Fruit fly (Drosophila melanogaster) ovary, adult (tissue): Measurements from ENCODE around the gene yps.
A peak's percentile ranks its signal among the peaks of the same experiment; 100 is the strongest.

Source experiments
- CG17801 ChIP-seq: fragments of 200-800 bp; optimal IDR thresholded peaks from 2 replicates; lab custom pipeline; 2019; ENCODE audit warnings: missing biosample characterization, mild to moderate bottlenecking, missing genetic modification characterization, moderate library complexity; ENCODE audit not compliant: partially characterized antibody

yps gene

DNA sequence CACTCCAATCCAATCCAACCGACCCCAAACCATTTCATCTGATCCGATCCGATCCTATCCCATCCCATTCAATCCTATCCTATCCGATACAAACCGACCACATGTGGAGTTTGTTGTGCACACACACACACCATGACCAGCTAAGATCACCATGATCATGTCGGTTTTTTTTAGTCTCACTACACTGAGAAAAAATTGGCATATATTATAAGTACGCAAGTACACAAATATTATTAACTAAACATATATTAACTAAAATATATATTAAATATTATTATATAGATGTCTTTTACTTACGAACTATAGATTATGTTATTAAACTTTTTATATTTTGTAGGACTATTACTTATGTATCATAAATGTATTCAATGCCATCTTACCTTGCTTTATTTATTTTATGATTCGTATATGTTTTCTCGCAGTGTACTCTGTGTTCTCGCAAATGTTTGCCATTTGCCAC, 23.0 kb downstream of the yps start:
- no peak for TF ChIP-seq CG17801 (GFP tag; lab: Kevin White, UChicago)

DNA sequence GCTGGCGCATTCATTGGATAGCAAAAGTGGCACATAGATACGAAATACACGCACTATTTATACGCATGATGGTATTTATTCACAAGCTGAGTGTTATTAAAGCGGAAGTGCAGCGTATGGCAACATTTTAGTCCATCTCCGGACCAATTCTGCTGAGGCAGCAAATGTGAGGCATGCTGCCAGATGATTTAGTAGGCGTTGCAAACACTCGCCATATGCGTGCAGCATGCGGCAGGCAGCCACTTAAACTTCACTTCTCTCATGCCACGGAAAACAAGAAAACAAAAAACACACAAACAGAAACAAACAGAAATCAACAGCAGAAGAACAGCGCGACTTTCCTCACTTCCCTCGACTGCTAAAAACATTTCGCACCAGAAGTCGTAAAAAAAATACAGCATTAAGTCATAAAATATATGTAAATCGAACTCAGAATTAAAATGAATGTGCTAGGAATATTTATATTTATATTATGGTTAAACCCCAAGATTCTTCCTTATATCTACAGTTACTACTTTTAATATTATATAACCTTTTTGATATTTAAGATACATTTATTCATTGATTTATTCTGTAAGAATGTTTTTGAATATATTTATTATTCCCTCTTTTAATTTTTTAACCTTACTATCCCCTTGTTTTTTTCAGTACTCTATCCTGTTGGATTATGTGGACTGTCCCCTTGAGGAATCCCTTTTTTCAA, 25.5 kb downstream of the yps start:
- TF ChIP-seq CG17801 (GFP tag; lab: Kevin White, UChicago): no peak

DNA sequence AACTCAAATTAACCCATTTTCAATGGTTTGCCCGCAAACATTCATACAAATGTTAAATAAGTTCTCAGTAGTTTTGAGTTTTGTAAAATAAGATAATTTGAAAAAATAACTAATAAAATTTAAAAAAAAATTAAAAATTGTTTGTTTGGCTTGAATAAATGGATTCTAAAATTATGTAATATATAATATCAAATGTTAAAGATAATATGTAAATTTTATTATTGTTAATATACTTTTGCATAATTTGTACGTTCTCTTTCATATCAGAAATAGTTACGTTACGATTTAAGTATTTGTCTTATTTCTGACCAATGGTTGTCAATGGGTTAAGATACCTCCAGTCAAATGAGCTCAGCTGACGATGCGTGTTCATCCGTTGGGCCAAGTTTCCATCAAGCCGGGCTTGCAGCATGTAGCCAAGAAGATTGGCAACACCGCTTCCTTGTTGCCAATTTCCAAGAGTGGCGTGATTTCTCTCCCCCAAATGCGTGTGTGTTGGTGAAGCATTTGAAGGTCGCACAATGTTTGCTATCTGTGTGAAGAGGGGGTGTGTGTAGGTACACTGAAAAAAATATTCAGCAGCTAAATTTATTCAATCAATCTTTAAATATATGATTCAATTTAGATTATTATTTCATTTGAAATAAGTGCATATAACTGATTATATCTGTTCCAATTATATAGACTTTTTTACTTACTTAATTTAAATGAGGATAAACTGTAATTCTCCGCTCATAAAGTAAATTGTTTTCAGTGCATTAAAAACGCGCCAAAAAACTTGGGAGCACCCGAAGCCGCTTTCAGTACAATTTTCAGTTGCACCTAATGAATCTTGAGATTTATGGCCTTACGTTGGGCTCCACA, 27.9 kb downstream of the yps start:
- no peak for TF ChIP-seq CG17801 (GFP tag; lab: Kevin White, UChicago)

DNA sequence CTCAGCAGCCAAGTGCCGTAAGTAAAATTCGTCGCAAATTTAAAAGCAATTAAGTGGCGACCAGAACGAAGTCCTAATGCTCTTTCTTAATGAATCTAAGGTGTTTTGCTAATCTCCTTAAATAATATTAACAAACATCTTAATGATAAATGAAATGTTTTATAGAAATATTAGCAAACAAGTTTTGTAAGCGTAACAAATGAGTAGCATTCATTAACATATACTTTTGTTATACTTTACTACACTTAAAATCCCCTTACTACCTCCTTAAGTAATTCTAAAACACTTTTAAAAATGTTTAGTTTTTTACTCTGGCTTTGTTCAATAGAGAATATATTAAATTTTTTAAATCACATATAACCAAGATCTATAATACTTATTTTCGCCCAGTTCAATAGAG, 29.0 kb downstream of the yps start:
- no peak for TF ChIP-seq CG17801 (GFP tag; lab: Kevin White, UChicago)

DNA sequence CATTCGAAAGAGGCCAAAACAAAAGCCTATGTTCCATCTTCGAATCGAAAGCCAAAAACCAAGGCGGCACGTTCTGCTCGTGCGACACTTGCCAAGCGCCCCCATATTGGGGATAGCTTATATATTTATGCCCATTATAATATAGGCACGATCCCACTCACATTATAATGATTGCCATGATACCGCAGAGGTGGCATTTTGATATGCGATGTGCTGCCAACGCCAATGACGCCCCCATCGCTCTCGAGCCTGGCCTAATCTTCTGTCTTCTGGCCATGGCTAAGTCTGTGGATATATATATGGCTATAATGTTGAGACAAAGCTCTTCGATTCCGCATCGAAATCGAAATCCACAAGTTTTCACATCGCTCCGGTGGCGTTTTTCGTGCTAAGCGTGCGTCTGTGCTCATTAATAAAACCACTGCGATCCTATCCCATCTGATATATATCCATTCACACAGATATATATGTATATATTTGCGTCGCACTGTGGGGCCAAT, 32.0 kb downstream of the yps start:
- TF ChIP-seq CG17801 (GFP tag; lab: Kevin White, UChicago): no peak

DNA sequence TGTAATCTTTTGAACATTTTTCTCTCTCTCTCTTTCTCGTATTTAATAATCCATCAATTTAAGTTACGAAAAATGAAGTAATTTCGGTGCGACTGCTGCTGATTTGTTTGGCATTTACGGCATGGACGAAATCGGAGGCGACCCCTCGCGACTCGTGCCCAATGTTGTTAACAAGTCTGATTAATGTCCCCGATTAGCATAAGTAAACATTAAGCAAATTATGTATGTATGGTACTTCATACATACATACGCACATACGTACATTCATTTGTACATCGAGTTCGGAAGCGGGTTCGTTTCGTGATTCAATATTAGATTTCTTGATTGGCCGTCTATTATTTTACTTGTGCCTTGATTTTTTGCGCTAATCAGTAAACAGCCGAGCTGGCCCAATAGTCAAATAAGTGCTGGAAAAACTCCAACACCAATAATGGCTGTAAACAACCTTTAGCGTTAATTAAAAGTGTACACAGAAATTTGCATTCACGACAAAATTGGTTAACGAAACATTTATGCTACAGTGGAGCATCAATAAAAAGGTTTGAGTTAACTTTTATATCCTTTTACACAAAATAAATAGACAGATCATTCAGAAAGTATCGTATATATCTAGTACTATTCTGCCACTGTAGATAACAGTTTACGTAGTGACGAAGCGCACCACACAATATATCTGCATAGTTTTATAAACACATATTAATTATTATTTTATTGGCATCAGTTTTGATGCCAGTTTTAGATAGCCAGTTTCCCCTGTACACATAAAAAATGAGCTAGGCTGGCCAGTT, 33.9 kb downstream of the yps start:
- TF ChIP-seq CG17801 (GFP tag; lab: Kevin White, UChicago): peak; percentile 76

DNA sequence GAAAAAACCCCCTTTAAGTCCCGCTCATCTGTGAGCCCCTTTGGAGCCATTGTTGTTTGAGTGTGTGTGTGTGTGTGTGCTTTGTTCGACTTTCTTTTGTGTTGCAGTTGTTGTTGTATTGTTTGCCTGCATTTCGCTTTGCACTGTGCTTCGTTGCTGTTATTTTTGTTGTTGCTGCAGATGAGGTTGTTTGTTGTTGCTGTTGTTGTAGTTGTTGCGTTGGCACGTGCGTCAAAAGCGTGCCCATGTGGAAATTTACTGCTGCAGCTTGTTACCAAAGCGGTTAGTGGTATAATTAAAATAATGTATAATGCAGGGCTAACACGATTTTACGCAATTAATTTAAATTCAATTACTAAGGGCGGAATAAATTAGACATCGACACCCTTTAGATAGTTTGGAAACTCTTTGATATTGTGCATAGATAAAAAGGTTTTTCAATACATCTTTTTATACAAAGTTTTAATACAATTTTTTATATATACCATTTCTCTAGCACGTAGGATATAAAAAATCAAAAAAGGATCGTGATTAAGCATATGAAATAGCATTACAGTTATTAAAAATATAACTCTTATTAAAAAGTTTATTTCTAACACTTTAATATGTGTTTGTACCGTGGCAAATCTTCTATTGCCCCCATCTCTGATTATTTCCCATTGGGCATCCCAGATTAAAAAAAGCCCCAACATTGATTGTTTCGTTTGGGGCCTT, 34.6 kb downstream of the yps start:
- TF ChIP-seq CG17801 (GFP tag; lab: Kevin White, UChicago): no peak

DNA sequence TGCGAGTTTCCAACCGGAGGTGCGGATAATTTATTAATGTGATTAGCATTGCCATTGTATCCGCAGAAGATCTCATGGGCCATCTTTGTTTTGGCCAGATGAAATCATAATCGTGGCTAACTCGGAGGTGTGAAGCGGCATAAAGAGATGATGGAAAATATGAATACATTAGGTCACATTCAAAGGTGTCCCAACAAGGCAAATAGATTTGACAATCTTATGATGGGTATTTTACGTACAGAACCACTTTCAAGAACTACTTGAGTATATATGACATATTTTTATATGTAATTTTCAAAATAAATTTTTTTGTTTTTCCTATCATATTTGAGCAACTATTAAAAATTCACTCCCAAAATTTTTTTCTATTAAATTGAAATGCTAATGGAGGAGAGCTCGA, 36.6 kb downstream of the yps start, which contains the start of gene CG17154:
CG17154 (plus strand) TSS at position 301 of the 400 bp plus-strand sequence.
- no peak for TF ChIP-seq CG17801 (GFP tag; lab: Kevin White, UChicago)

DNA sequence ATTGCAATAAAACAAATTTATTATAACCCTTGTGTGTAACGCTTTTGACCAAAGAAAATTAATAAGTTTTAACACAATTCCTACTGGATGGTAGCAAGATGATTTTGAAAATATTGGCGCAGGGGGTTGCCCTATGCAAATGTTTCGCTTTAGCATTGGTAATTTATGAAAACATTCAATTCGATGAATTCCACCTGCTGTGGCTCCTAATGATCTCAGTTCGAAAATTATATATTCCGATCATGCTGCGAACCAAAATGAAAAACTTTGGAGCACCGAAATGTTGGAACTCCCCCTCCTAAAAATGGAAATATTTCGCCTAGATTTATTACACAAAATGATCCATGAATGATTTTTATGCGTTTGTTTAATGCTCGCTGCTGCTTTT, 39.3 kb downstream of the yps start:
- TF ChIP-seq CG17801 (GFP tag; lab: Kevin White, UChicago): no peak

DNA sequence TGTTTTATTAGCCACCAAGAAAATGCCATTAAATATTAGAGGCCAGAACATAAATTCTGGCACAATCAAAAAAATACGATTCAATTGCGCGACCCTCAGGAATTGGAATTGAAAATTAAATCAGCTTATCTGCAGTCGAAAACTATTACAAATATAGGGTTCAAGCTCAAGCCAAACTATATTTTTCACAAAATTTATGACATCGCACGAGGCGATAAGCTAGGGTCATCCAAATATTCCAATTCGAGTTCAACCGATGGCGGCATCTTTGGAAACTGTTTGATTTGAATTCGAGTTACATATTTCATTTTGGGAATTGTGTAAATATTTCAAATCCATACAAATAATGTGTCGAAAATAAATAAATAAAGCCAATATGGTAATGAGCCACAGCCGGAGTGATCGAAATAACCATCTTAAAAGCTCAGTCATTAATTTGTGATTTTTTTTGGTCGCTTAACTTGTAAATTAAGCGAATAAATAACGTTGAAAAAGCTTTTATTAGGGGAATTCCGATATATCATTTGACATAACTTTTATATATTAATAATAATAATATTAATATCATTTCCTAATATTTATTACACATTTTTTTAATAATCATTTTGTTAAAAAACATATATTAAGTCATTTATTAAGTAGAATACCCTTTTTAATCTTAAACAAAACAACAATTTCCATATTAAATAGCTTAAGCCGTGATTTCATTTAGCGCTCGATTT, 39.8 kb downstream of the yps start:
- peak; percentile 14 for TF ChIP-seq CG17801 (GFP tag; lab: Kevin White, UChicago)

DNA sequence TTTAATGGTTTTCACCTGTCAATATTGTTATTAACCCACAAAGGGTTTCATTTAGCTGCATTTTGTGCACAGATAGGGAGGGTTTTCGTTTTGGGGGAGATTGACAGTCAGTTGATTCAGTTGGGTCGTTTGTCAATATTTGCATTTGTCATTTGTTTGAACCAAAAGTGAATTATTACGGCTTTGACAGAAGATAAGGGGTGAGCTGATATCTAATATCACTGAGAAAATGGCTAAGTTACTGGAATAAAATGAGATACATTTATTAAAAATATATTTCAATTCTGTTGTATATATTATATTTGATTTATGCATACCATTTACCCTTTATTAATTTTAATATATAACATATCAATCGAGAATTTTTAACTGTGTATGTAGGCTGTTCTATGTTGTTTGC, 41.1 kb downstream of the yps start:
- TF ChIP-seq CG17801 (GFP tag; lab: Kevin White, UChicago): no peak

DNA sequence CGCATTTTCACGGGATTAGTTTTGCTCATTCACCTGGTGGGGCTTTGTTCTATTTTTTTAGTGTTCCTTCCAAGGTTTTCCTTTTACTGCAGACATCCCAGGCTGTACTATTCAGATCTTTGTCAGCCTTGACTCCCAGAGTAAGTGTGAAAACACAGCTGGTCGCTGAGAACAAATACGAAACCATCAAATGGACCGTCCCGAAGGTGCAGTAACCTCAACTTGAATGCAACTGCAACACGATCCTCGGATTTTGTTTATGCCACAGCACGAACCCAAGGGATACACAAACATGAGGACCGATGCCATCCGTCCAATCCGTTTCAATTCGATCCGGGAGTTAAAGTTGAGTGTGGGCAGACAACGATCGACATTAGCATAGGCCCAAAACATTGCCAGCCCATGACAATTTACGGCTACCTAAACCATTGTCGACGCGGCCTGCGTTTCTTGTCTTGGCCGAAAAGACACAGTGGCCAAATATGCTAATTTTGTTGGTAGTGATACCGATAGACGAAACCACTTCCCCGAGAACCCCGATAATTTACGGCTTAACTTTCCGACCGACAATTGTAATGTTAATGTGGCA, 41.8 kb downstream of the yps start:
- no peak for TF ChIP-seq CG17801 (GFP tag; lab: Kevin White, UChicago)

DNA sequence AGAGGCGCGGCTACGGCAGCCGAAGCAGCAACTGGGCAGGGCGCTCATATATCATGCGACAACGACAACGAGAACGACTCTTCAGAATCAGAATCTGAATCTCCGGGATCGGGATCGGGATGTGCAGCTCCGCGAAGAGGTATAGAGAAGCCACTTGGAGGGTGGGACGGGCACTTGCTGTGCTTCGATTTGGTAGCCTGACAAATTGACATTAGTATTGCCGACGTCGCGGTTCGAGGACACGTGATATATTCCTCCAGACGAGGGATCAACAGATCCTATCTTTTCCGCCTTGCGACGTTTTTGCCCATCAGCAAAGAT, 42.5 kb downstream of the yps start:
- no peak for TF ChIP-seq CG17801 (GFP tag; lab: Kevin White, UChicago)
